Worm (Caenorhabditis elegans) whole organism, mixed stage, embryonic: ENCODE measurements around the gene F38B2.3.

Experiments used
- ces-1 ChIP-seq: fragments of 150-350 bp; optimal IDR thresholded peaks from 2 replicates; lab custom pipeline; 2014; ENCODE audit warnings: missing biosample characterization, missing genetic modification reagents, missing genetic modification characterization
- elt-1 ChIP-seq: sonication (generic microtip); optimal IDR thresholded peaks from 2 replicates; lab custom pipeline; 2017; ENCODE audit warnings: missing genetic modification characterization, mild to moderate bottlenecking, missing compliant biosample characterization, antibody characterized with exemption, moderate library complexity, borderline replicate concordance; ENCODE audit not compliant: insufficient read depth
- lsy-2 ChIP-seq: fragments of 150-350 bp; optimal IDR thresholded peaks from 2 replicates; lab custom pipeline; 2014; ENCODE audit warnings: missing biosample characterization, missing genetic modification characterization
- mep-1 ChIP-seq: fragments of 150-350 bp; optimal IDR thresholded peaks from 2 replicates; lab custom pipeline; 2017; ENCODE audit warnings: missing biosample characterization, missing genetic modification reagents, missing genetic modification characterization, inconsistent platforms
- mls-2 ChIP-seq: sonication (generic microtip); optimal IDR thresholded peaks from 2 replicates; lab custom pipeline; 2016; ENCODE audit warnings: mild to moderate bottlenecking, missing genetic modification characterization, moderate library complexity, missing compliant biosample characterization
- nhr-28 ChIP-seq: fragments of 150-350 bp; optimal IDR thresholded peaks from 2 replicates; lab custom pipeline; 2014; ENCODE audit warnings: missing biosample characterization, missing genetic modification characterization
- snpc-4 ChIP-seq: fragments of 150-350 bp; optimal IDR thresholded peaks from 2 replicates; lab custom pipeline; 2014; ENCODE audit warnings: missing biosample characterization, missing genetic modification characterization
- sptf-1 ChIP-seq: sonication (generic microtip); optimal IDR thresholded peaks from 2 replicates; lab custom pipeline; 2017; ENCODE audit warnings: mild to moderate bottlenecking, missing genetic modification characterization, moderate library complexity, missing compliant biosample characterization
- unc-39 ChIP-seq: fragments of 150-350 bp; optimal IDR thresholded peaks from 2 replicates; lab custom pipeline; 2014; ENCODE audit warnings: missing biosample characterization, missing genetic modification characterization
- unc-62 ChIP-seq: fragments of 150-350 bp; optimal IDR thresholded peaks from 2 replicates; lab custom pipeline; 2014; ENCODE audit warnings: missing biosample characterization, missing genetic modification reagents, missing genetic modification characterization

ce11 chrX:11289925-11290324, 3.8 kb upstream of the F38B2.3 start:
- TF ChIP-seq mls-2 (tag; lab: Kevin White, UChicago), result no peak
- TF ChIP-seq snpc-4, result no peak
- no peak for TF ChIP-seq lsy-2 (tag; lab: Kevin White, UChicago)
- no peak for TF ChIP-seq ces-1 (GFP tag; lab: Kevin White, UChicago)
- no peak for TF ChIP-seq mep-1 (tag; lab: Kevin White, UChicago)
- no peak for TF ChIP-seq sptf-1 (tag; lab: Kevin White, UChicago)
- TF ChIP-seq nhr-28, result no peak
- TF ChIP-seq elt-1 (tag; lab: Kevin White, UChicago), result no peak
- no peak for TF ChIP-seq unc-39 (tag; lab: Kevin White, UChicago)
- no peak for TF ChIP-seq unc-62 (GFP tag; lab: Kevin White, UChicago)
